Worm (Caenorhabditis elegans): ENCODE measurements around the gene T11B7.5.

T11B7.5 gene

DNA sequence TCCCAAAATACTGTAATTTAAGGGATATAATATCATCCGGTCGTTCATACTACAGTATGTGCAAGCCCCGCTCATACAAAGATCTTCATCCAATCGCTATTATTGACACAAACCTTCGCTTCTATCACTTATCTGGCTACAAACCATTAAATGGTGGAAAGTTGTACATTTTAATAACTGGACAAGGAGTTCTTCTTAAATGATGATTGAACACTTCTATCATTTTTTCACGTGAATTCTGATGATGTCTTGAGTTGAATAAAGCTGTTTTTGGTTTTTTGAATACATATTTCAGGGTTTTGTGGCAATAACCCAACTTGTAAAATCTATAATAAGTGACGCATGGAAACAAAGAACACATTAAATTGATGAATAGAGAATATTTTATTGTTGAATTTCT is 33.3 kb downstream of the T11B7.5 start:
- TF ChIP-seq nhr-28 (tag; optimal IDR thresholded peaks at IDR 0.05) (peak; percentile 12), ama-1 (optimal IDR thresholded peaks at IDR 0.05) (peak; percentile 43), Y105C5A.15 (GFP tag; IDR thresholded peaks at IDR 0.05) (0 out of 2 replicates have a peak, but pooled peaks have one; percentile 31), nhr-10 (tag; optimal IDR thresholded peaks at IDR 0.05) (peak; percentile 53), nhr-237 (tag; optimal IDR thresholded peaks at IDR 0.05) (peak; percentile 40), snpc-4 (tag; optimal IDR thresholded peaks at IDR 0.05) (no peak), snpc-1.2 (GFP tag; IDR thresholded peaks at IDR 0.05) (no peak), mdl-1 (tag; optimal IDR thresholded peaks at IDR 0.05) (no peak), daf-12 (tag; optimal IDR thresholded peaks at IDR 0.05) (no peak), fkh-10 (GFP tag; optimal IDR thresholded peaks at IDR 0.05) (no peak), T26A8.4 (GFP tag; IDR thresholded peaks at IDR 0.05) (peak; percentile 88), mep-1 (tag; optimal IDR thresholded peaks at IDR 0.05) (peak; percentile 7), F44E2.7 (GFP tag; IDR thresholded peaks at IDR 0.05) (no peak), ceh-28 (tag; optimal IDR thresholded peaks at IDR 0.05) (no peak)

DNA sequence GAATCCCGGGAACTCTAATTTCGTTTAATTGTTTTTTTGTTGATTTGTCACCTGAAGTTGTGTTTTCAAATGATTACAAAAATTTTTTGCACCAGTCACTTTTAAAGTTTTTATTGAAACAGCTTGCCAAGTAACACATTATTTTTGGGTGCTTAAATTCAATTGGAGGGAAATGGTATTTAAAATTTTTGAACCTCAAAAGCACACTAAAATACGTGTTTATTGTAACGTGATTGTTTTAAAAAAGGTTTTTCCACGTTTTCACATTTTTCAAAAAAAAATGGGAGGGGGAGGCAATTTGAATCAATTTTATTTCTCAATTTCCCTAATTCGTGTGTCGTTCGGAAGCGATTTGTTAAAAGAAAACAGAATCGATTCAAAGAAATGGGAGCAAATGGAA is 34.7 kb downstream of the T11B7.5 start, which contains the start of gene T28C6.5:
Gene T28C6.5 (plus strand): TSS at position 301 of the 400 bp plus-strand sequence.
- TF ChIP-seq D1046.2 (GFP tag; IDR thresholded peaks at IDR 0.05): no peak

DNA sequence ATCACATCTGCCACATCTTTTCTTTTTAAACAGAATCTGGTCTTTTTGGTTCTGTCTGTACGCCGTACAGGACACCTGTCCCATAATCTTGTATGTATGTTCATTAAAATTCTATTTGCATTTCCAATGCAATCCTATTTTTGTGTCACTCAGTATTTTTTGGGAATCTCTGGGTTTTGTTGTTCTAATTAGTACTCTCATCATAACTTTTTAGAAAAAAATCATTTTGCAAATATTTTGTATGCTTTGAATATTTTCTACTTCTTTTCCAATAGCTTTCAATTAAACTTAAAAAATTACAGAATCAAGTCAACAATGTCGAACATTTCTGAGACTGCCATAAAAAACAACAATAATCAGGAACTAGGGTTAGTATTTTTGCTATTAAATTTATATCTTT is 35.8 kb downstream of the T11B7.5 start, which contains the start of gene T28C6.3:
Gene T28C6.3 (plus strand): TSS at position 301 of the 400 bp plus-strand sequence.
- no peak for TF ChIP-seq Y5F2A.4 (GFP tag; optimal IDR thresholded peaks at IDR 0.05)
- TF ChIP-seq daf-8 (GFP tag; IDR thresholded peaks at IDR 0.05): no peak
- no peak for TF ChIP-seq ceh-62 (tag; optimal IDR thresholded peaks at IDR 0.05)
- TF ChIP-seq snpc-4 (tag; optimal IDR thresholded peaks at IDR 0.05): no peak
- TF ChIP-seq ceh-32 (tag; optimal IDR thresholded peaks at IDR 0.05; ENCODE audit: poor library complexity): no peak
- no peak for TF ChIP-seq nhr-102 (tag; optimal IDR thresholded peaks at IDR 0.05)
- TF ChIP-seq gei-8 (GFP tag; optimal IDR thresholded peaks at IDR 0.05): no peak
- no peak for TF ChIP-seq nhr-28 (tag; optimal IDR thresholded peaks at IDR 0.05)
- no peak for TF ChIP-seq mxl-2 (GFP tag; conservative IDR thresholded peaks at IDR 0.05)

DNA sequence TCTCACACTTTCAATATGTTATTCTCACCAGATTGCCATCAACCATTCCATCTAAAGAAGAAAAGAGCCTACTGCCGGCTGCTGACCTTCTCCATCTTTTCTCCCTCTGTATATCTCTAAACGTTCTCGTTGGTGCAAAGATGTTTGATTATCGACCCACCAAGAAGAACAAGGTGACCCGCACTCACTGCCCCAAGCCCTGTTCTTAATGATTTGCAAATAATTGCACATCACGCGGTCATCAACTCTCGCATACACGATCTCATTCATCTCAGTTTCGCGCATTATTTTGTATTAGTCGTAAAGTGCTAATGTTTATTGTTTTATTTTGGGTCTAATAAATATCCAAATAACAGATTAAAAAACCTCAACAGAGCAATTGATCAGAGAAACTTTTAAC is 36.4 kb downstream of the T11B7.5 start:
- TF ChIP-seq F26F4.8 (GFP tag; conservative IDR thresholded peaks at IDR 0.05): no peak
- TF ChIP-seq zfp-2 (tag; optimal IDR thresholded peaks at IDR 0.05): no peak
- TF ChIP-seq vab-7 (GFP tag; IDR thresholded peaks at IDR 0.05): no peak
- no peak for TF ChIP-seq attf-4 (tag; optimal IDR thresholded peaks at IDR 0.05)
- TF ChIP-seq spr-1 (tag; optimal IDR thresholded peaks at IDR 0.05): no peak
- TF ChIP-seq pqm-1 (tag; optimal IDR thresholded peaks at IDR 0.05): no peak
- no peak for TF ChIP-seq zip-11 (GFP tag; IDR thresholded peaks at IDR 0.05)
- no peak for TF ChIP-seq ceh-32 (tag; optimal IDR thresholded peaks at IDR 0.05; ENCODE audit: poor library complexity)
- TF ChIP-seq arid-1 (GFP tag; conservative IDR thresholded peaks at IDR 0.05): no peak
- TF ChIP-seq tag-97 (GFP tag; IDR thresholded peaks at IDR 0.05): no peak
- no peak for TF ChIP-seq nhr-6 (tag; optimal IDR thresholded peaks at IDR 0.05)
- no peak for TF ChIP-seq aly-2 (tag; optimal IDR thresholded peaks at IDR 0.05)
- no peak for TF ChIP-seq gei-8 (GFP tag; optimal IDR thresholded peaks at IDR 0.05)
- TF ChIP-seq daf-16 (GFP tag; optimal IDR thresholded peaks at IDR 0.05): no peak
- no peak for TF ChIP-seq daf-16 (tag; optimal IDR thresholded peaks at IDR 0.05)
- TF ChIP-seq F10B5.3 (tag; optimal IDR thresholded peaks at IDR 0.05): no peak
- no peak for TF ChIP-seq lim-7 (GFP tag; IDR thresholded peaks at IDR 0.05)
- no peak for TF ChIP-seq lin-39 (tag; optimal IDR thresholded peaks at IDR 0.05)
- no peak for TF ChIP-seq dve-1 (tag; optimal IDR thresholded peaks at IDR 0.05; ENCODE audit: insufficient read depth)
